Fruit fly (Drosophila melanogaster) whole organism, wandering third instar larva: ENCODE results near the gene Cnep1r2.

Experiments
- Abd-B ChIP-seq: fragments of >200 bp; optimal IDR thresholded peaks from 2 replicates; lab custom pipeline; 2017; ENCODE audit warnings: missing biosample characterization, missing genetic modification characterization
- brk ChIP-seq: fragments of 200-800 bp; sonication (Bioruptor generic); optimal IDR thresholded peaks from 2 replicates; lab custom pipeline; 2016; ENCODE audit warnings: missing biosample characterization, mild to moderate bottlenecking, missing genetic modification characterization

- no peak for TF ChIP-seq Abd-B (GFP tag; lab: Kevin White, UChicago)
- no peak for TF ChIP-seq brk
These were observed 14.5 kb downstream of the Cnep1r2 start for dm6 chr3L:10652487-10652886.
